Fruit fly (Drosophila melanogaster) whole organism, embryonic: Measurements from ENCODE around the gene Polr3G.
A peak's percentile ranks its signal among the peaks of the same experiment; 100 is the strongest.

Experiments used
- Antp ChIP-seq: fragments of 200-800 bp; sonication (Bioruptor generic); optimal IDR thresholded peaks from 3 replicates; lab custom pipeline; 2016; ENCODE audit warnings: missing biosample characterization, missing genetic modification characterization
- CG10267 ChIP-seq: fragments of 200-800 bp; sonication (Bioruptor generic); optimal IDR thresholded peaks from 2 replicates; lab custom pipeline; 2018; ENCODE audit warnings: missing biosample characterization, mild to moderate bottlenecking, missing genetic modification characterization, moderate library complexity
- CG13624 ChIP-seq: fragments of 200-800 bp; sonication (Bioruptor generic); optimal IDR thresholded peaks from 2 replicates; lab custom pipeline; 2016; ENCODE audit warnings: missing biosample characterization, missing genetic modification characterization
- CG14965 ChIP-seq: fragments of 200-800 bp; sonication (Bioruptor generic); optimal IDR thresholded peaks from 2 replicates; lab custom pipeline; 2016; ENCODE audit warnings: missing biosample characterization, missing genetic modification characterization, borderline replicate concordance
- CG15696 ChIP-seq: fragments of 200-800 bp; sonication (Bioruptor generic); optimal IDR thresholded peaks from 2 replicates; lab custom pipeline; 2019; ENCODE audit warnings: missing biosample characterization, mild to moderate bottlenecking, missing genetic modification characterization, moderate library complexity
- CG1647 ChIP-seq: fragments of 200-800 bp; sonication (Bioruptor generic); optimal IDR thresholded peaks from 3 replicates; lab custom pipeline; 2016; ENCODE audit warnings: missing biosample characterization, missing genetic modification characterization
- CG17802 ChIP-seq: fragments of 200-800 bp; sonication (Bioruptor generic); optimal IDR thresholded peaks from 2 replicates; lab custom pipeline; 2018; ENCODE audit warnings: missing biosample characterization, mild to moderate bottlenecking, missing genetic modification characterization, moderate library complexity
- CG2889 ChIP-seq: fragments of 200-800 bp; sonication (Bioruptor generic); IDR thresholded peaks from 3 replicates; pipeline ENCODE4 v1.3.6; 2022; ENCODE audit warnings: missing biosample characterization, missing genetic modification characterization
- CG32767 ChIP-seq: fragments of 200-800 bp; sonication (Bioruptor generic); IDR thresholded peaks from 2 replicates; pipeline ENCODE4 v1.3.6; 2022; ENCODE audit warnings: missing biosample characterization, missing genetic modification characterization
- CG32772 ChIP-seq: fragments of 200-800 bp; sonication (Bioruptor generic); IDR thresholded peaks from 2 replicates; pipeline ENCODE4 v1.3.6; 2022; ENCODE audit warnings: missing biosample characterization, missing genetic modification characterization
- CG34376 ChIP-seq: fragments of 200-800 bp; sonication (Bioruptor generic); optimal IDR thresholded peaks from 2 replicates; lab custom pipeline; 2018; ENCODE audit warnings: missing biosample characterization, mild to moderate bottlenecking, missing genetic modification characterization
- CG3726 ChIP-seq: fragments of 200-800 bp; sonication (Bioruptor generic); IDR thresholded peaks from 3 replicates; pipeline ENCODE4, ENCODE4 v1.3.6; 2022; ENCODE audit warnings: missing biosample characterization, missing genetic modification characterization
- CG4282 ChIP-seq: fragments of 200-800 bp; sonication (Bioruptor generic); optimal IDR thresholded peaks from 2 replicates; lab custom pipeline; 2016; ENCODE audit warnings: missing biosample characterization, missing genetic modification characterization
- CG4820 ChIP-seq: fragments of 200-800 bp; sonication (Bioruptor generic); optimal IDR thresholded peaks from 3 replicates; lab custom pipeline; 2016; ENCODE audit warnings: missing biosample characterization, missing genetic modification characterization
- CG5245 ChIP-seq: fragments of 200-800 bp; sonication (Bioruptor generic); optimal IDR thresholded peaks from 3 replicates; lab custom pipeline; 2016; ENCODE audit warnings: missing biosample characterization, missing genetic modification characterization
- CG6689 ChIP-seq: fragments of 200-800 bp; sonication (Bioruptor generic); IDR thresholded peaks from 2 replicates; pipeline ENCODE4 v1.3.6; 2022; ENCODE audit warnings: missing biosample characterization, missing genetic modification characterization
- CG7987 ChIP-seq: fragments of 200-800 bp; sonication (Bioruptor generic); optimal IDR thresholded peaks from 2 replicates; lab custom pipeline; 2018; ENCODE audit warnings: missing biosample characterization, mild to moderate bottlenecking, missing genetic modification characterization, moderate library complexity
- CG8359 ChIP-seq: fragments of 200-800 bp; sonication (Bioruptor generic); optimal IDR thresholded peaks from 2 replicates; lab custom pipeline; 2017; ENCODE audit warnings: missing biosample characterization, mild to moderate bottlenecking, missing genetic modification characterization, borderline replicate concordance
- CG8388 ChIP-seq: fragments of 200-800 bp; sonication (Bioruptor generic); optimal IDR thresholded peaks from 2 replicates; lab custom pipeline; 2019; ENCODE audit warnings: missing biosample characterization, mild to moderate bottlenecking, missing genetic modification characterization, moderate library complexity
- CG9437 ChIP-seq: fragments of 200-800 bp; sonication (Bioruptor generic); optimal IDR thresholded peaks from 2 replicates; lab custom pipeline; 2018; ENCODE audit warnings: missing biosample characterization, mild to moderate bottlenecking, missing genetic modification characterization
- Eip74EF ChIP-seq, 2 experiments: fragments of 200-800 bp in 1 of 2; fragments of >200 bp in 1 of 2; sonication (Bioruptor generic) in 1 of 2; optimal IDR thresholded peaks; 2 replicates each; lab custom pipeline; 2017 to 2019; ENCODE audit warnings: missing biosample characterization in 2 of 2, missing genetic modification characterization in 2 of 2, mild to moderate bottlenecking in 1 of 2, moderate library complexity in 1 of 2
- Hr3 ChIP-seq: fragments of 200-800 bp; sonication (Bioruptor generic); optimal IDR thresholded peaks from 3 replicates; lab custom pipeline; 2016; ENCODE audit warnings: missing biosample characterization, missing genetic modification characterization
- NC2α ChIP-seq: fragments of 200-800 bp; sonication (Bioruptor generic); optimal IDR thresholded peaks from 2 replicates; lab custom pipeline; 2016; ENCODE audit warnings: missing biosample characterization, missing genetic modification characterization
- NC2β ChIP-seq: fragments of 200-800 bp; sonication (Bioruptor generic); optimal IDR thresholded peaks from 2 replicates; lab custom pipeline; 2016; ENCODE audit warnings: missing biosample characterization, missing genetic modification characterization
- NK7.1 ChIP-seq: fragments of 200-800 bp; sonication (Bioruptor generic); optimal IDR thresholded peaks from 3 replicates; lab custom pipeline; 2016; ENCODE audit warnings: missing biosample characterization, missing genetic modification characterization
- Side ChIP-seq: fragments of 200-800 bp; sonication (Bioruptor generic); optimal IDR thresholded peaks from 2 replicates; lab custom pipeline; 2016; ENCODE audit warnings: missing biosample characterization, missing genetic modification characterization
- Sox100B ChIP-seq: fragments of 200-800 bp; sonication (Bioruptor generic); optimal IDR thresholded peaks from 3 replicates; lab custom pipeline; 2018; ENCODE audit warnings: missing biosample characterization, mild to moderate bottlenecking, missing genetic modification characterization
- Trl ChIP-seq, 3 experiments: fragments of >200 bp in 2 of 3; fragments of 200-800 bp in 1 of 3; sonication (Bioruptor generic) in 1 of 3; optimal IDR thresholded peaks; 2 replicates in 1 of 3; 3 replicates in 2 of 3; lab custom pipeline; 2016 to 2017; ENCODE audit warnings: missing biosample characterization in 1 of 3, missing genetic modification characterization in 1 of 3
- ara ChIP-seq: fragments of 200-800 bp; sonication (Bioruptor generic); IDR thresholded peaks from 2 replicates; pipeline ENCODE4 v1.3.6; 2022; ENCODE audit warnings: missing biosample characterization, missing genetic modification characterization
- cas ChIP-seq: fragments of 200-800 bp; sonication (Bioruptor generic); IDR thresholded peaks from 2 replicates; pipeline ENCODE4 v1.3.6; 2022; ENCODE audit warnings: missing biosample characterization, missing genetic modification characterization
- ci ChIP-seq: fragments of 200-800 bp; sonication (Bioruptor generic); IDR thresholded peaks from 3 replicates; pipeline ENCODE4 v1.3.6; 2022; ENCODE audit warnings: missing biosample characterization, missing genetic modification characterization
- crc ChIP-seq: fragments of 200-800 bp; sonication (Bioruptor generic); optimal IDR thresholded peaks from 2 replicates; lab custom pipeline; 2016; ENCODE audit warnings: missing biosample characterization, missing genetic modification characterization
- crp ChIP-seq, 2 experiments: fragments of 200-800 bp; sonication (Bioruptor generic); optimal IDR thresholded peaks; 2 replicates in 1 of 2; 3 replicates in 1 of 2; lab custom pipeline; 2017; ENCODE audit warnings: missing biosample characterization in 2 of 2, missing genetic modification characterization in 2 of 2, mild to moderate bottlenecking in 1 of 2, moderate library complexity in 1 of 2
- emc ChIP-seq: fragments of 200-800 bp; sonication (Bioruptor generic); optimal IDR thresholded peaks from 2 replicates; lab custom pipeline; 2016; ENCODE audit warnings: missing biosample characterization, missing genetic modification characterization
- fd96Cb ChIP-seq: fragments of 200-800 bp; sonication (Bioruptor generic); optimal IDR thresholded peaks from 2 replicates; lab custom pipeline; 2018; ENCODE audit warnings: missing biosample characterization, mild to moderate bottlenecking, missing genetic modification characterization, moderate library complexity
- gcm ChIP-seq: fragments of 200-800 bp; sonication (Bioruptor generic); optimal IDR thresholded peaks from 2 replicates; lab custom pipeline; 2019; ENCODE audit warnings: missing biosample characterization, mild to moderate bottlenecking, missing genetic modification characterization, moderate library complexity
- grn ChIP-seq: fragments of 200-800 bp; sonication (Bioruptor generic); optimal IDR thresholded peaks from 3 replicates; lab custom pipeline; 2017; ENCODE audit warnings: missing biosample characterization, missing genetic modification characterization
- her ChIP-seq: fragments of 200-800 bp; sonication (Bioruptor generic); optimal IDR thresholded peaks from 2 replicates; lab custom pipeline; 2016; ENCODE audit warnings: missing biosample characterization, missing genetic modification characterization
- hth ChIP-seq: fragments of >200 bp; optimal IDR thresholded peaks from 2 replicates; lab custom pipeline; 2017; ENCODE audit warnings: inconsistent platforms
- lilli ChIP-seq: fragments of 200-800 bp; sonication (Bioruptor generic); optimal IDR thresholded peaks from 3 replicates; lab custom pipeline; 2016; ENCODE audit warnings: missing biosample characterization, missing genetic modification characterization
- mam ChIP-seq: fragments of 200-800 bp; sonication (Bioruptor generic); optimal IDR thresholded peaks from 3 replicates; lab custom pipeline; 2016; ENCODE audit warnings: missing biosample characterization, missing genetic modification characterization
- nerfin-2 ChIP-seq: fragments of 200-800 bp; sonication (Bioruptor generic); IDR thresholded peaks from 2 replicates; pipeline ENCODE4 v1.3.6; 2022; ENCODE audit warnings: missing biosample characterization, missing genetic modification characterization; ENCODE audit not compliant: partially characterized antibody
- pan ChIP-seq, 4 experiments: fragments of >200 bp in 3 of 4; fragments of 200-800 bp in 1 of 4; sonication (Bioruptor generic) in 1 of 4; optimal IDR thresholded peaks in 3 of 4; IDR thresholded peaks in 1 of 4; 2 replicates each; pipeline versions ENCODE4 v1.3.6 to Lab custom; 2017 to 2022; ENCODE audit warnings: missing biosample characterization in 2 of 4, missing genetic modification characterization in 2 of 4, mixed read lengths in 1 of 4
- phol ChIP-seq: fragments of 200-800 bp; sonication (Bioruptor generic); optimal IDR thresholded peaks from 3 replicates; lab custom pipeline; 2018; ENCODE audit warnings: missing biosample characterization, mild to moderate bottlenecking, missing genetic modification characterization, moderate library complexity
- run ChIP-seq: fragments of 200-800 bp; sonication (Bioruptor generic); optimal IDR thresholded peaks from 3 replicates; lab custom pipeline; 2018; ENCODE audit warnings: missing biosample characterization, mild to moderate bottlenecking, missing genetic modification characterization
- sc ChIP-seq, 3 experiments: fragments of >200 bp in 2 of 3; fragments of 200-800 bp in 1 of 3; sonication (Bioruptor generic) in 1 of 3; optimal IDR thresholded peaks; 2 replicates in 2 of 3; 3 replicates in 1 of 3; lab custom pipeline; 2017; ENCODE audit warnings: mild to moderate bottlenecking in 1 of 3, missing biosample characterization in 1 of 3, missing genetic modification characterization in 1 of 3, missing genetic modification reagents in 1 of 3
- tio ChIP-seq: fragments of 200-800 bp; sonication (Bioruptor generic); optimal IDR thresholded peaks from 2 replicates; lab custom pipeline; 2017; ENCODE audit warnings: missing biosample characterization, missing genetic modification characterization, inconsistent platforms
- tll ChIP-seq, 2 experiments: fragments of 200-800 bp in 1 of 2; fragments of >200 bp in 1 of 2; sonication (Bioruptor generic) in 1 of 2; optimal IDR thresholded peaks; 2 replicates each; lab custom pipeline; 2017 to 2019; ENCODE audit warnings: missing biosample characterization in 2 of 2, missing genetic modification characterization in 2 of 2, mild to moderate bottlenecking in 1 of 2, moderate library complexity in 1 of 2
- twi ChIP-seq: fragments of 200-800 bp; optimal IDR thresholded peaks from 2 replicates; lab custom pipeline; 2019; ENCODE audit warnings: missing biosample characterization, mild to moderate bottlenecking, missing genetic modification characterization, moderate library complexity
- unpg ChIP-seq: fragments of 200-800 bp; sonication (Bioruptor generic); optimal IDR thresholded peaks from 3 replicates; lab custom pipeline; 2018; ENCODE audit warnings: missing biosample characterization, mild to moderate bottlenecking, missing genetic modification characterization, moderate library complexity

The Polr3G gene

dm6 chr3L:17465804-17466203 lies 38.9 kb upstream of the Polr3G start, which contains the start of gene QIL1 (continued):
- no peak for TF ChIP-seq CG32767
- no peak for TF ChIP-seq CG9437 (GFP tag; lab: Kevin White, UChicago)
- no peak for TF ChIP-seq ara (GFP tag; lab: Robert Waterston, UW)
- no peak for TF ChIP-seq nerfin-2 (GFP tag; lab: Robert Waterston, UW)
- TF ChIP-seq CG34376 (GFP tag; lab: Kevin White, UChicago): no peak
- TF ChIP-seq her (GFP tag; lab: Kevin White, UChicago): no peak
- no peak for TF ChIP-seq CG32772 (GFP tag; lab: Robert Waterston, UW)
- no peak for TF ChIP-seq CG8359 (GFP tag; lab: Kevin White, UChicago)
- no peak for TF ChIP-seq CG3726 (GFP tag; lab: Robert Waterston, UW)
- TF ChIP-seq fd96Cb (tag; lab: Kevin White, UChicago): no peak
- no peak for TF ChIP-seq mam (GFP tag; lab: Kevin White, UChicago)
- peak; percentile 54 for TF ChIP-seq CG10267 (tag; lab: Kevin White, UChicago)
- TF ChIP-seq CG2889 (GFP tag; lab: Robert Waterston, UW): no peak
- no peak for TF ChIP-seq CG14965 (GFP tag; lab: Kevin White, UChicago)
- TF ChIP-seq Antp: no peak
- no peak for TF ChIP-seq lilli (GFP tag; lab: Kevin White, UChicago)
- TF ChIP-seq CG13624 (GFP tag; lab: Kevin White, UChicago): no peak
- no peak for TF ChIP-seq CG1647 (GFP tag; lab: Kevin White, UChicago)
- TF ChIP-seq NK7.1 (GFP tag; lab: Kevin White, UChicago): no peak
- no peak for TF ChIP-seq sc (optimal IDR thresholded peaks at IDR 0.05; lab: Kevin White, UChicago)
- no peak for TF ChIP-seq sc (GFP tag; optimal IDR thresholded peaks at IDR 0.05; lab: Kevin White, UChicago)
- TF ChIP-seq CG5245 (GFP tag; lab: Kevin White, UChicago): no peak
- no peak for TF ChIP-seq NC2β (GFP tag; lab: Kevin White, UChicago)
- TF ChIP-seq Sox100B (GFP tag; lab: Kevin White, UChicago): no peak
- no peak for TF ChIP-seq crp (GFP tag; optimal IDR thresholded peaks at IDR 0.05; lab: Kevin White, UChicago)
- TF ChIP-seq CG7987 (GFP tag; lab: Kevin White, UChicago): no peak
- TF ChIP-seq Hr3 (GFP tag; lab: Kevin White, UChicago): no peak
- TF ChIP-seq gcm (GFP tag; lab: Kevin White, UChicago): no peak
- no peak for TF ChIP-seq CG17802 (tag; lab: Kevin White, UChicago)
- no peak for TF ChIP-seq Eip74EF (GFP tag; optimal IDR thresholded peaks at IDR 0.05; lab: Kevin White, UChicago)
- no peak for TF ChIP-seq unpg (GFP tag; lab: Kevin White, UChicago)
- no peak for TF ChIP-seq CG8388 (GFP tag; lab: Kevin White, UChicago)
- no peak for TF ChIP-seq CG6689 (GFP tag; lab: Robert Waterston, UW)
- TF ChIP-seq crc (GFP tag; lab: Kevin White, UChicago): no peak
- TF ChIP-seq pan (optimal IDR thresholded peaks at IDR 0.05; lab: Kevin White, UChicago): no peak
- TF ChIP-seq pan (GFP tag; optimal IDR thresholded peaks at IDR 0.05 in 1 of 2, IDR thresholded peaks at IDR 0.05 in 1 of 2): no peak
- TF ChIP-seq twi (tag; lab: Kevin White, UChicago): no peak
- TF ChIP-seq CG15696: no peak
- TF ChIP-seq CG4282 (GFP tag; lab: Kevin White, UChicago): no peak
- TF ChIP-seq phol (tag; lab: Kevin White, UChicago): peak; percentile 49
- TF ChIP-seq tio (GFP tag; lab: Kevin White, UChicago): no peak
- no peak for TF ChIP-seq emc (GFP tag; lab: Kevin White, UChicago)
- no peak for TF ChIP-seq CG4820 (GFP tag; lab: Kevin White, UChicago)
- no peak for TF ChIP-seq grn (GFP tag; lab: Kevin White, UChicago)
- no peak for TF ChIP-seq NC2α
- no peak for TF ChIP-seq tll (GFP tag; optimal IDR thresholded peaks at IDR 0.05; lab: Kevin White, UChicago)
- no peak for TF ChIP-seq hth (lab: Kevin White, UChicago)
- TF ChIP-seq run: no peak
- no peak for TF ChIP-seq Trl (optimal IDR thresholded peaks at IDR 0.05; lab: Kevin White, UChicago)
- TF ChIP-seq Trl (GFP tag; optimal IDR thresholded peaks at IDR 0.05; lab: Kevin White, UChicago): no peak
- TF ChIP-seq Side (GFP tag; lab: Kevin White, UChicago): no peak
- no peak for TF ChIP-seq ci (GFP tag; lab: Robert Waterston, UW)
- TF ChIP-seq cas (GFP tag; lab: Robert Waterston, UW): no peak
